Worm (Caenorhabditis elegans) whole organism, L3 larva: Measurements from ENCODE around the gene mtrf-1L.

Experiments
- eor-1 ChIP-seq, 2 experiments: fragments of 150-350 bp; optimal IDR thresholded peaks; 2 replicates each; lab custom pipeline; 2014 to 2018; ENCODE audit warnings: missing biosample characterization in 2 of 2, missing genetic modification characterization in 2 of 2
- nhr-23 ChIP-seq: fragments of 150-350 bp; optimal IDR thresholded peaks from 2 replicates; lab custom pipeline; 2014; ENCODE audit warnings: missing biosample characterization, missing genetic modification reagents, missing genetic modification characterization
- nhr-28 ChIP-seq: fragments of 150-350 bp; optimal IDR thresholded peaks from 2 replicates; lab custom pipeline; 2014; ENCODE audit warnings: missing biosample characterization, missing genetic modification characterization
- pqm-1 ChIP-seq: fragments of 150-350 bp; optimal IDR thresholded peaks from 2 replicates; lab custom pipeline; 2017; ENCODE audit warnings: missing biosample characterization, missing genetic modification characterization, inconsistent platforms
- unc-39 ChIP-seq: sonication (generic microtip); optimal IDR thresholded peaks from 4 replicates; lab custom pipeline; 2017; ENCODE audit warnings: missing biosample characterization, missing genetic modification characterization
- unc-62 ChIP-seq: fragments of 150-350 bp; sonication (generic microtip); optimal IDR thresholded peaks from 4 replicates; lab custom pipeline; 2014; ENCODE audit warnings: missing biosample characterization, missing genetic modification reagents, missing genetic modification characterization

ce11 chrIV:5139972-5140371 is 47.0 kb upstream of the mtrf-1L start:
- TF ChIP-seq unc-62 (GFP tag; lab: Kevin White, UChicago): no peak
- no peak for TF ChIP-seq nhr-28 (tag; lab: Kevin White, UChicago)
- TF ChIP-seq eor-1 (tag; optimal IDR thresholded peaks at IDR 0.05; lab: Kevin White, UChicago): no peak
- TF ChIP-seq nhr-23 (tag; lab: Kevin White, UChicago): no peak
- TF ChIP-seq pqm-1 (tag; lab: Kevin White, UChicago): no peak
- no peak for TF ChIP-seq unc-39 (tag; lab: Kevin White, UChicago)
